Worm (Caenorhabditis elegans) whole organism, early embryonic: ENCODE data around the gene F47B8.14.
A peak's percentile ranks its signal among the peaks of the same experiment; 100 is the strongest.

Source experiments
- B0310.2 ChIP-seq: sonication (generic microtip); optimal IDR thresholded peaks from 2 replicates; lab custom pipeline; 2016; ENCODE audit warnings: mild to moderate bottlenecking, missing genetic modification characterization, missing compliant biosample characterization
- F13C5.2 ChIP-seq: sonication (generic microtip); optimal IDR thresholded peaks from 2 replicates; lab custom pipeline; 2017; ENCODE audit warnings: mild to moderate bottlenecking, missing genetic modification characterization, inconsistent platforms, missing compliant biosample characterization
- aly-1 ChIP-seq: sonication (generic microtip); optimal IDR thresholded peaks from 2 replicates; lab custom pipeline; 2016; ENCODE audit warnings: missing genetic modification characterization, missing compliant biosample characterization
- ama-1 ChIP-seq: fragments of 150-350 bp; optimal IDR thresholded peaks from 2 replicates; lab custom pipeline; 2014
- ceh-13 ChIP-seq: fragments of 200-800 bp; sonication (Bioruptor generic); optimal IDR thresholded peaks from 2 replicates; lab custom pipeline; 2018; ENCODE audit warnings: mild to moderate bottlenecking, missing genetic modification characterization, missing compliant biosample characterization
- ceh-36 ChIP-seq: sonication (generic microtip); optimal IDR thresholded peaks from 2 replicates; lab custom pipeline; 2016; ENCODE audit warnings: missing genetic modification characterization, inconsistent platforms, missing compliant biosample characterization
- ets-7 ChIP-seq: sonication (generic microtip); optimal IDR thresholded peaks from 2 replicates; lab custom pipeline; 2016; ENCODE audit warnings: missing genotype, missing genetic modification characterization, missing compliant biosample characterization
- flt-1 ChIP-seq: fragments of 200-800 bp; sonication (Bioruptor generic); IDR thresholded peaks from 2 replicates; pipeline ENCODE4 v1.3.6; 2022; ENCODE audit warnings: missing genetic modification characterization, missing compliant biosample characterization
- hmbx-1 ChIP-seq: sonication (generic microtip); optimal IDR thresholded peaks from 2 replicates; lab custom pipeline; 2016; ENCODE audit warnings: mild to moderate bottlenecking, missing genetic modification characterization, missing compliant biosample characterization
- hmg-4 ChIP-seq: fragments of 200-800 bp; sonication (Bioruptor generic); optimal IDR thresholded peaks from 2 replicates; lab custom pipeline; 2018; ENCODE audit warnings: mild to moderate bottlenecking, missing genetic modification characterization, missing compliant biosample characterization
- hnd-1 ChIP-seq: sonication (generic microtip); optimal IDR thresholded peaks from 2 replicates; lab custom pipeline; 2016; ENCODE audit warnings: missing genetic modification characterization, missing compliant biosample characterization
- pes-1 ChIP-seq: fragments of 200-800 bp; sonication (Bioruptor generic); IDR thresholded peaks from 2 replicates; pipeline ENCODE4 v1.3.6; 2022; ENCODE audit warnings: missing genetic modification reagents, missing genetic modification characterization, missing compliant biosample characterization
- scrt-1 ChIP-seq: fragments of 200-800 bp; sonication (Bioruptor generic); IDR thresholded peaks from 2 replicates; pipeline ENCODE4 v1.3.6; 2022; ENCODE audit warnings: missing genetic modification characterization, missing compliant biosample characterization
- sea-1 ChIP-seq: fragments of 200-800 bp; sonication (Bioruptor generic); conservative IDR thresholded peaks from 2 replicates; pipeline ENCODE4 v1.3.6; 2022; ENCODE audit warnings: missing genetic modification characterization, missing compliant biosample characterization
- tbx-11 ChIP-seq: fragments of 200-800 bp; sonication (Bioruptor generic); IDR thresholded peaks from 2 replicates; pipeline ENCODE4 v1.3.6; 2022; ENCODE audit warnings: missing genetic modification characterization, missing compliant biosample characterization
- tbx-37 ChIP-seq: fragments of 200-800 bp; sonication (Bioruptor generic); conservative IDR thresholded peaks from 2 replicates; pipeline ENCODE4 v1.3.6; 2022; ENCODE audit warnings: missing genetic modification reagents, missing genetic modification characterization, missing compliant biosample characterization
- tra-4 ChIP-seq: sonication (generic microtip); optimal IDR thresholded peaks from 2 replicates; lab custom pipeline; 2017; ENCODE audit warnings: missing genetic modification characterization, missing compliant biosample characterization

The F47B8.14 gene

ce11 chrV:14351629-14352028, 31.3 kb downstream of the F47B8.14 start, which contains the start of gene vha-13:
TSS of gene vha-13 (plus strand) at chrV:14351709.
- no peak for TF ChIP-seq tra-4 (tag; lab: Kevin White, UChicago)
- no peak for TF ChIP-seq hmbx-1 (tag; lab: Kevin White, UChicago)
- no peak for TF ChIP-seq B0310.2 (tag; lab: Kevin White, UChicago)
- no peak for TF ChIP-seq ceh-13 (GFP tag; lab: Kevin White, UChicago)
- TF ChIP-seq ama-1 = no peak
- TF ChIP-seq F13C5.2 = no peak
- TF ChIP-seq hnd-1 (tag; lab: Kevin White, UChicago) = no peak

DNA sequence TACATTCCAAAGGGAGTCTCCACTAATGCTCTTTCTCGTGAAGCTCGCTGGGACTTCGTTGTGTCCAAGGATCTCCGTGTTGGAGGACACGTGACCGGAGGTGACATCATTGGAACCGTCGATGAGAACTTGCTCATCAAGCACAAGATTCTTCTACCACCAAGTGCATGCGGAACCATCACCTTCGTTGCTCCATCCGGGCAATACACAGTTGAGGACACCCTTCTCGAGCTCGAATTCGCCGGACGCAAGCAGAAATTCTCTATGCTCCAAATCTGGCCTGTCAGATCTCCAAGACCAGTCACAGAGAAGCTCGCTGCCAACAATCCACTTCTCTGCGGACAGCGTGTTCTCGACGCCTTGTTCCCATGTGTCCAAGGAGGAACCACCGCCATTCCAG, 31.7 kb downstream of the F47B8.14 start:
- TF ChIP-seq sea-1 (GFP tag; lab: Robert Waterston, UW) (no peak), F13C5.2 (no peak), ceh-13 (GFP tag; lab: Kevin White, UChicago) (no peak), ceh-36 (tag; lab: Kevin White, UChicago) (no peak), ets-7 (tag; lab: Kevin White, UChicago) (no peak), tra-4 (tag; lab: Kevin White, UChicago) (no peak), hmg-4 (GFP tag; lab: Kevin White, UChicago) (no peak), pes-1 (GFP tag; lab: Robert Waterston, UW) (no peak), aly-1 (tag; lab: Kevin White, UChicago) (no peak), flt-1 (no peak), scrt-1 (GFP tag; lab: Robert Waterston, UW) (no peak), B0310.2 (tag; lab: Kevin White, UChicago) (no peak), tbx-11 (GFP tag; lab: Robert Waterston, UW) (no peak), hmbx-1 (tag; lab: Kevin White, UChicago) (no peak), hnd-1 (tag; lab: Kevin White, UChicago) (no peak), ama-1 (no peak), tbx-37 (GFP tag; lab: Robert Waterston, UW) (no peak)

ce11 chrV:14354258-14354877, 34.0 kb downstream of the F47B8.14 start, which contains the start of gene Y49A3A.3:
TSS of gene Y49A3A.3 (plus strand) at chrV:14354410.
- TF ChIP-seq ceh-13 (GFP tag; lab: Kevin White, UChicago) (no peak), aly-1 (tag; lab: Kevin White, UChicago) (peak; percentile 9), flt-1 (no peak), tbx-11 (GFP tag; lab: Robert Waterston, UW) (no peak), ama-1 (peak; percentile 52)

DNA sequence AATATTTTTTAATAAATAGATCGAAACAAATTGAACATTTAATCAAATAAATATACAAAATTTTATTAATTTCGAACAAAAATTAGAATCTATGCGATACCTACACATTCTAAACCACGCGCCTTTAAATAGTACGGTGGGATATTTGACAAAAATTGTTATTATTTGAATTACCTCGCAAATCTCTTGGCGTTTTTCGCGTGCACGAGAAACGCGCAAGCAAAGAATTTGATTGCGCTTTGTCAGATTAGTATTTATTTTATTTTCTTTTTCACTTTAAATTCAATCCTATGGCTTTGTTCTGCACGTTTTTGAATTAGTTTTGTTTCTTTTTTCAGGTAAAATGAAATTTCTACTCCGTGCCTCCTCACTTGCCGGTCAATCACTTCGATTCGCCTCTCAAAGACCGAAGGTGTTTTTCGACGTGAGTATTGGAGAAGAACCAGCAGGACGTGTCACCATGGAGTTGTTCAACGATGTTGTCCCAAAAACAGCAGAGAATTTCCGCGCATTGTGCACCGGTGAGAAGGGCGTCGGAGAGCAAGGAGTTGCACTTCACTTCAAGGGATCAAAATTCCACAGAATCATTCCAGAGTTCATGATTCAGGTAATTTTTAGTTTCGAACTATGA, 35.5 kb downstream of the F47B8.14 start, which contains the start of gene cyn-1:
Gene cyn-1, plus strand, starts transcription at position 339 of the 631 bp plus-strand sequence.
- TF ChIP-seq hmbx-1 (tag; lab: Kevin White, UChicago) (no peak), hnd-1 (tag; lab: Kevin White, UChicago) (no peak), B0310.2 (tag; lab: Kevin White, UChicago) (no peak), ets-7 (tag; lab: Kevin White, UChicago) (no peak), scrt-1 (GFP tag; lab: Robert Waterston, UW) (no peak), tra-4 (tag; lab: Kevin White, UChicago) (no peak), sea-1 (GFP tag; lab: Robert Waterston, UW) (no peak), tbx-37 (GFP tag; lab: Robert Waterston, UW) (no peak), ceh-13 (GFP tag; lab: Kevin White, UChicago) (no peak), aly-1 (tag; lab: Kevin White, UChicago) (no peak), F13C5.2 (peak; percentile 61), ceh-36 (tag; lab: Kevin White, UChicago) (no peak), ama-1 (no peak), pes-1 (GFP tag; lab: Robert Waterston, UW) (0 out of 2 replicates have a peak, but pooled peaks have one; percentile 36), hmg-4 (GFP tag; lab: Kevin White, UChicago) (no peak)

- TF ChIP-seq tbx-11 (GFP tag; lab: Robert Waterston, UW) (no peak), ets-7 (tag; lab: Kevin White, UChicago) (no peak), scrt-1 (GFP tag; lab: Robert Waterston, UW) (no peak), pes-1 (GFP tag; lab: Robert Waterston, UW) (no peak), hmbx-1 (tag; lab: Kevin White, UChicago) (no peak)
Observed at ce11 chrV:14358577-14358976, 38.2 kb downstream of the F47B8.14 start, which contains the start of gene Y49A3A.4. TSS of gene Y49A3A.4 (minus strand) at chrV:14358890.

- no peak for TF ChIP-seq pes-1 (GFP tag; lab: Robert Waterston, UW)
- TF ChIP-seq scrt-1 (GFP tag; lab: Robert Waterston, UW) = no peak
- no peak for TF ChIP-seq B0310.2 (tag; lab: Kevin White, UChicago)
- no peak for TF ChIP-seq ceh-36 (tag; lab: Kevin White, UChicago)
- no peak for TF ChIP-seq sea-1 (GFP tag; lab: Robert Waterston, UW)
- no peak for TF ChIP-seq flt-1
- TF ChIP-seq hmbx-1 (tag; lab: Kevin White, UChicago) = no peak
- TF ChIP-seq ceh-13 (GFP tag; lab: Kevin White, UChicago) = no peak
- TF ChIP-seq tbx-11 (GFP tag; lab: Robert Waterston, UW) = no peak
- no peak for TF ChIP-seq hmg-4 (GFP tag; lab: Kevin White, UChicago)
- no peak for TF ChIP-seq tra-4 (tag; lab: Kevin White, UChicago)
- TF ChIP-seq ama-1 = no peak
- no peak for TF ChIP-seq tbx-37 (GFP tag; lab: Robert Waterston, UW)
- TF ChIP-seq ets-7 (tag; lab: Kevin White, UChicago) = no peak
- no peak for TF ChIP-seq F13C5.2
- no peak for TF ChIP-seq hnd-1 (tag; lab: Kevin White, UChicago)
- no peak for TF ChIP-seq aly-1 (tag; lab: Kevin White, UChicago)
Observed at ce11 chrV:14361973-14362372, 41.6 kb downstream of the F47B8.14 start.
